Worm (Caenorhabditis elegans) whole organism, young adult: ENCODE measurements around the gene T21D12.7.

Experiments used
- B0035.1 ChIP-seq: sonication (generic microtip); optimal IDR thresholded peaks from 2 replicates; lab custom pipeline; 2016; ENCODE audit warnings: missing genetic modification characterization, mild to moderate bottlenecking, missing compliant biosample characterization, missing genotype, missing genetic modification reagents
- B0261.1 ChIP-seq: sonication (generic microtip); optimal IDR thresholded peaks from 2 replicates; lab custom pipeline; 2016; ENCODE audit warnings: mild to moderate bottlenecking, missing genetic modification characterization, moderate library complexity, missing compliant biosample characterization
- C06A6.2 ChIP-seq: fragments of 200-800 bp; sonication (Bioruptor generic); conservative IDR thresholded peaks from 2 replicates; pipeline ENCODE4 v1.3.6; 2022; ENCODE audit warnings: missing genetic modification characterization, missing compliant biosample characterization
- F22D6.2 ChIP-seq: sonication (generic microtip); optimal IDR thresholded peaks from 2 replicates; lab custom pipeline; 2016; ENCODE audit warnings: mild to moderate bottlenecking, missing genetic modification characterization, missing compliant biosample characterization
- F37B4.10 ChIP-seq: fragments of 200-800 bp; sonication (Bioruptor generic); IDR thresholded peaks from 2 replicates; pipeline ENCODE4 v1.3.6; 2022; ENCODE audit warnings: missing genetic modification characterization, missing compliant biosample characterization
- F55B11.4 ChIP-seq: sonication (generic microtip); optimal IDR thresholded peaks from 2 replicates; lab custom pipeline; 2016; ENCODE audit warnings: missing compliant biosample characterization, missing genetic modification characterization, borderline replicate concordance; ENCODE audit not compliant: insufficient read depth
- F57A8.1 ChIP-seq: fragments of 200-800 bp; sonication (Bioruptor generic); optimal IDR thresholded peaks from 2 replicates; lab custom pipeline; 2018; ENCODE audit warnings: mild to moderate bottlenecking, missing genetic modification characterization, moderate library complexity, missing compliant biosample characterization
- Y56A3A.18 ChIP-seq: fragments of 200-800 bp; sonication (Bioruptor generic); IDR thresholded peaks from 2 replicates; pipeline ENCODE4 v1.3.6; 2022; ENCODE audit warnings: missing genetic modification reagents, missing genetic modification characterization, missing compliant biosample characterization
- Y67H2A.10 ChIP-seq: fragments of 200-800 bp; sonication (Bioruptor generic); conservative IDR thresholded peaks from 2 replicates; pipeline ENCODE4 v1.3.6; 2022; ENCODE audit warnings: missing genetic modification reagents, missing genetic modification characterization, missing compliant biosample characterization
- ZK185.1 ChIP-seq: sonication (generic microtip); optimal IDR thresholded peaks from 2 replicates; lab custom pipeline; 2016; ENCODE audit warnings: mild to moderate bottlenecking, missing genetic modification characterization, missing compliant biosample characterization; ENCODE audit not compliant: poor library complexity, severe bottlenecking
- akir-1 ChIP-seq: fragments of 200-800 bp; sonication (Bioruptor generic); optimal IDR thresholded peaks from 2 replicates; lab custom pipeline; 2018; ENCODE audit warnings: mild to moderate bottlenecking, missing genetic modification characterization, moderate library complexity, missing compliant biosample characterization
- aptf-2 ChIP-seq: fragments of 200-800 bp; sonication (Bioruptor generic); conservative IDR thresholded peaks from 2 replicates; pipeline ENCODE4 v1.3.6; 2022; ENCODE audit warnings: missing genetic modification reagents, missing genetic modification characterization, missing compliant biosample characterization
- athp-1 ChIP-seq: sonication (generic microtip); optimal IDR thresholded peaks from 2 replicates; lab custom pipeline; 2017; ENCODE audit warnings: mild to moderate bottlenecking, missing genetic modification characterization, missing compliant biosample characterization
- ccch-3 ChIP-seq: fragments of 200-800 bp; sonication (Bioruptor generic); optimal IDR thresholded peaks from 2 replicates; lab custom pipeline; 2018; ENCODE audit warnings: mild to moderate bottlenecking, missing genetic modification characterization, missing compliant biosample characterization
- ceh-79 ChIP-seq: sonication (generic microtip); optimal IDR thresholded peaks from 2 replicates; lab custom pipeline; 2017; ENCODE audit warnings: mild to moderate bottlenecking, missing genetic modification characterization, missing compliant biosample characterization
- ceh-91 ChIP-seq: fragments of 200-800 bp; sonication (Bioruptor generic); IDR thresholded peaks from 2 replicates; pipeline ENCODE4 v1.3.6; 2022; ENCODE audit warnings: missing genetic modification reagents, missing genetic modification characterization, missing compliant biosample characterization
- efl-1 ChIP-seq: fragments of 150-350 bp; optimal IDR thresholded peaks from 2 replicates; lab custom pipeline; 2014; ENCODE audit warnings: missing biosample characterization, missing genetic modification reagents, missing genetic modification characterization
- egrh-3 ChIP-seq: fragments of 200-800 bp; sonication (Bioruptor generic); IDR thresholded peaks from 2 replicates; pipeline ENCODE4 v1.3.6; 2022; ENCODE audit warnings: missing genetic modification reagents, missing genetic modification characterization, missing compliant biosample characterization
- lag-1 ChIP-seq: fragments of 200-800 bp; sonication (Bioruptor generic); IDR thresholded peaks from 2 replicates; pipeline ENCODE4 v1.3.6; 2022; ENCODE audit warnings: missing genetic modification reagents, missing genetic modification characterization, missing compliant biosample characterization
- lin-40 ChIP-seq: sonication (generic microtip); optimal IDR thresholded peaks from 2 replicates; lab custom pipeline; 2016; ENCODE audit warnings: missing genetic modification characterization, mild to moderate bottlenecking, missing compliant biosample characterization, missing genotype, missing genetic modification reagents
- madf-3 ChIP-seq: fragments of 200-800 bp; sonication (Bioruptor generic); IDR thresholded peaks from 2 replicates; pipeline ENCODE4 v1.3.6; 2022; ENCODE audit warnings: missing genetic modification reagents, missing genetic modification characterization, missing compliant biosample characterization
- madf-6 ChIP-seq: fragments of 200-800 bp; sonication (Bioruptor generic); IDR thresholded peaks from 2 replicates; pipeline ENCODE4 v1.3.6; 2022; ENCODE audit warnings: missing genetic modification reagents, missing genetic modification characterization, missing compliant biosample characterization
- mcd-1 ChIP-seq: fragments of 200-800 bp; sonication (Bioruptor generic); IDR thresholded peaks from 2 replicates; pipeline ENCODE4 v1.3.6; 2022; ENCODE audit warnings: missing genetic modification reagents, missing genetic modification characterization, missing compliant biosample characterization
- mxl-1 ChIP-seq: sonication (generic microtip); optimal IDR thresholded peaks from 2 replicates; lab custom pipeline; 2016; ENCODE audit warnings: missing genetic modification characterization, missing compliant biosample characterization
- nfya-2 ChIP-seq: fragments of 200-800 bp; sonication (Bioruptor generic); IDR thresholded peaks from 2 replicates; pipeline ENCODE4 v1.3.6; 2022; ENCODE audit warnings: missing genetic modification reagents, missing genetic modification characterization, missing compliant biosample characterization
- nfyb-1 ChIP-seq: fragments of 200-800 bp; sonication (Bioruptor generic); IDR thresholded peaks from 2 replicates; pipeline ENCODE4 v1.3.6; 2022; ENCODE audit warnings: missing genetic modification reagents, missing genetic modification characterization, missing compliant biosample characterization
- nhr-27 ChIP-seq: fragments of 200-800 bp; sonication (Bioruptor generic); optimal IDR thresholded peaks from 2 replicates; lab custom pipeline; 2018; ENCODE audit warnings: mild to moderate bottlenecking, missing genetic modification characterization, moderate library complexity, missing compliant biosample characterization
- pbrm-1 ChIP-seq: fragments of 200-800 bp; sonication (Bioruptor generic); IDR thresholded peaks from 2 replicates; pipeline ENCODE4 v1.3.6; 2022; ENCODE audit warnings: missing genetic modification reagents, missing genetic modification characterization, missing compliant biosample characterization
- repo-1 ChIP-seq: sonication (generic microtip); optimal IDR thresholded peaks from 2 replicates; lab custom pipeline; 2017; ENCODE audit warnings: mild to moderate bottlenecking, missing genetic modification characterization, missing compliant biosample characterization
- rpc-1 ChIP-seq, 2 experiments: fragments of 150-350 bp in 1 of 2; sonication (generic microtip) in 1 of 2; optimal IDR thresholded peaks; 2 replicates each; lab custom pipeline; 2014 to 2018; ENCODE audit warnings: missing biosample characterization in 1 of 2, missing genetic modification characterization in 1 of 2, missing genetic modification reagents in 1 of 2, missing genotype in 1 of 2
- snpc-1.1 ChIP-seq: sonication (generic microtip); optimal IDR thresholded peaks from 2 replicates; lab custom pipeline; 2017; ENCODE audit warnings: missing genetic modification characterization, mild to moderate bottlenecking, missing compliant biosample characterization, antibody characterized with exemption, moderate library complexity, missing genotype, missing genetic modification reagents; ENCODE audit not compliant: insufficient read depth
- snpc-4 ChIP-seq, 5 experiments: fragments of 150-350 bp in 1 of 5; sonication (generic microtip) in 4 of 5; optimal IDR thresholded peaks; 2 replicates each; lab custom pipeline; 2014 to 2018; ENCODE audit warnings: missing genetic modification characterization in 5 of 5, missing biosample characterization in 3 of 5, antibody characterized with exemption in 2 of 5, mild to moderate bottlenecking in 2 of 5, missing compliant biosample characterization in 2 of 5, missing genotype in 2 of 5, moderate library complexity in 2 of 5, missing genetic modification reagents in 1 of 5
- somi-1 ChIP-seq: fragments of 200-800 bp; sonication (Bioruptor generic); optimal IDR thresholded peaks from 2 replicates; lab custom pipeline; 2018; ENCODE audit warnings: mild to moderate bottlenecking, missing genetic modification characterization, missing compliant biosample characterization
- sptf-2 ChIP-seq: fragments of 200-800 bp; sonication (Bioruptor generic); optimal IDR thresholded peaks from 2 replicates; lab custom pipeline; 2018; ENCODE audit warnings: mild to moderate bottlenecking, missing genetic modification characterization, missing compliant biosample characterization
- tbx-9 ChIP-seq: sonication (generic microtip); optimal IDR thresholded peaks from 2 replicates; lab custom pipeline; 2016; ENCODE audit warnings: borderline replicate concordance, missing genetic modification characterization, inconsistent platforms, missing compliant biosample characterization
- tlf-1 ChIP-seq: fragments of 200-800 bp; sonication (Bioruptor generic); optimal IDR thresholded peaks from 2 replicates; lab custom pipeline; 2018; ENCODE audit warnings: mild to moderate bottlenecking, missing genetic modification characterization, missing compliant biosample characterization
- unc-130 ChIP-seq: sonication (generic microtip); optimal IDR thresholded peaks from 2 replicates; lab custom pipeline; 2016; ENCODE audit warnings: missing genetic modification reagents, missing genetic modification characterization, missing compliant biosample characterization
- ztf-26 ChIP-seq: sonication (generic microtip); optimal IDR thresholded peaks from 2 replicates; lab custom pipeline; 2017; ENCODE audit warnings: missing genetic modification characterization, missing compliant biosample characterization
- ztf-3 ChIP-seq: fragments of 200-800 bp; sonication (Bioruptor generic); optimal IDR thresholded peaks from 2 replicates; lab custom pipeline; 2018; ENCODE audit warnings: mild to moderate bottlenecking, missing genetic modification characterization, missing compliant biosample characterization
- ztf-6 ChIP-seq: fragments of 200-800 bp; sonication (Bioruptor generic); IDR thresholded peaks from 2 replicates; pipeline ENCODE4 v1.3.6; 2022; ENCODE audit warnings: missing genetic modification reagents, missing genetic modification characterization, missing compliant biosample characterization

The T21D12.7 gene

ce11 chrIV:314475-314874 lies 23.2 kb upstream of the T21D12.7 start:
- TF ChIP-seq ceh-79 = no peak
- TF ChIP-seq mxl-1 = no peak
- no peak for TF ChIP-seq F57A8.1 (GFP tag; lab: Kevin White, UChicago)
- no peak for TF ChIP-seq tlf-1 (GFP tag; lab: Kevin White, UChicago)
- no peak for TF ChIP-seq nfyb-1
- no peak for TF ChIP-seq Y67H2A.10 (GFP tag; lab: Robert Waterston, UW)
- no peak for TF ChIP-seq F55B11.4 (tag; lab: Kevin White, UChicago)
- no peak for TF ChIP-seq mcd-1 (GFP tag; lab: Robert Waterston, UW)
- TF ChIP-seq sptf-2 = no peak
- TF ChIP-seq, all 124 proteins: peak for 0

ce11 chrIV:313615-314014 lies 22.4 kb upstream of the T21D12.7 start, which contains the start of gene snai-1:
Gene snai-1 (minus strand): TSS chrIV:313715.
- TF ChIP-seq ccch-3 (no peak), pbrm-1 (GFP tag; lab: Robert Waterston, UW) (no peak), ceh-91 (no peak), snpc-1.1 (no peak), efl-1 (no peak), ztf-3 (no peak), aptf-2 (GFP tag; lab: Robert Waterston, UW) (no peak), ztf-6 (no peak), nfya-2 (GFP tag; lab: Robert Waterston, UW) (no peak), ZK185.1 (tag; lab: Kevin White, UChicago) (no peak), rpc-1 (optimal IDR thresholded peaks at IDR 0.05; lab: Kevin White, UChicago) (no peak), rpc-1 (tag; optimal IDR thresholded peaks at IDR 0.05; lab: Kevin White, UChicago) (no peak), F22D6.2 (tag; lab: Kevin White, UChicago) (no peak), tbx-9 (tag; lab: Kevin White, UChicago) (no peak), F37B4.10 (GFP tag; lab: Robert Waterston, UW) (no peak), madf-6 (no peak), athp-1 (no peak), akir-1 (no peak), Y56A3A.18 (GFP tag; lab: Robert Waterston, UW) (no peak), B0261.1 (tag; lab: Kevin White, UChicago) (no peak), repo-1 (tag; lab: Kevin White, UChicago) (no peak)
- TF ChIP-seq, all 124 proteins: peak for 0

ce11 chrIV:309526-309925 lies 18.3 kb upstream of the T21D12.7 start:
- TF ChIP-seq unc-130 (GFP tag; lab: Kevin White, UChicago) = no peak
- no peak for TF ChIP-seq nhr-27 (tag; lab: Kevin White, UChicago)
- TF ChIP-seq C06A6.2 = 0 out of 2 replicates have a peak, but pooled peaks have one; percentile 18
- TF ChIP-seq nfya-2 (GFP tag; lab: Robert Waterston, UW) = no peak
- TF ChIP-seq somi-1 (GFP tag; lab: Kevin White, UChicago) = peak; percentile 60
- TF ChIP-seq nfyb-1 = 0 out of 2 replicates have a peak, but pooled peaks have one; percentile 29
- TF ChIP-seq lag-1 (GFP tag; lab: Robert Waterston, UW) = no peak
- no peak for TF ChIP-seq egrh-3
- peak; percentile 63 for TF ChIP-seq ztf-26 (tag; lab: Kevin White, UChicago)
- peak; percentile 32 for TF ChIP-seq lin-40 (tag; lab: Kevin White, UChicago)
- no peak for TF ChIP-seq snpc-4 (GFP tag; optimal IDR thresholded peaks at IDR 0.05; lab: Kevin White, UChicago)
- TF ChIP-seq snpc-4 (tag; optimal IDR thresholded peaks at IDR 0.05; lab: Kevin White, UChicago) = no peak
- no peak for TF ChIP-seq ZK185.1 (tag; lab: Kevin White, UChicago)
- no peak for TF ChIP-seq madf-3
- TF ChIP-seq B0035.1 (tag; lab: Kevin White, UChicago) = no peak
